Worm (Caenorhabditis elegans) whole organism, early embryonic: ENCODE measurements around the gene fbxb-61.
"Not testable (repeated sequence)": the region's sequence is repeated elsewhere in the genome, so short reads cannot be mapped to it uniquely, and the experiment has no call there.

Experiments
- B0310.2 ChIP-seq: sonication (generic microtip); optimal IDR thresholded peaks from 2 replicates; lab custom pipeline; 2016; ENCODE audit warnings: mild to moderate bottlenecking, missing genetic modification characterization, missing compliant biosample characterization
- F13C5.2 ChIP-seq: sonication (generic microtip); optimal IDR thresholded peaks from 2 replicates; lab custom pipeline; 2017; ENCODE audit warnings: mild to moderate bottlenecking, missing genetic modification characterization, inconsistent platforms, missing compliant biosample characterization
- aly-1 ChIP-seq: sonication (generic microtip); optimal IDR thresholded peaks from 2 replicates; lab custom pipeline; 2016; ENCODE audit warnings: missing genetic modification characterization, missing compliant biosample characterization
- ama-1 ChIP-seq: fragments of 150-350 bp; optimal IDR thresholded peaks from 2 replicates; lab custom pipeline; 2014
- ceh-13 ChIP-seq: fragments of 200-800 bp; sonication (Bioruptor generic); optimal IDR thresholded peaks from 2 replicates; lab custom pipeline; 2018; ENCODE audit warnings: mild to moderate bottlenecking, missing genetic modification characterization, missing compliant biosample characterization
- ceh-36 ChIP-seq: sonication (generic microtip); optimal IDR thresholded peaks from 2 replicates; lab custom pipeline; 2016; ENCODE audit warnings: missing genetic modification characterization, inconsistent platforms, missing compliant biosample characterization
- ets-7 ChIP-seq: sonication (generic microtip); optimal IDR thresholded peaks from 2 replicates; lab custom pipeline; 2016; ENCODE audit warnings: missing genotype, missing genetic modification characterization, missing compliant biosample characterization
- flt-1 ChIP-seq: fragments of 200-800 bp; sonication (Bioruptor generic); IDR thresholded peaks from 2 replicates; pipeline ENCODE4 v1.3.6; 2022; ENCODE audit warnings: missing genetic modification characterization, missing compliant biosample characterization
- hmbx-1 ChIP-seq: sonication (generic microtip); optimal IDR thresholded peaks from 2 replicates; lab custom pipeline; 2016; ENCODE audit warnings: mild to moderate bottlenecking, missing genetic modification characterization, missing compliant biosample characterization
- hmg-4 ChIP-seq: fragments of 200-800 bp; sonication (Bioruptor generic); optimal IDR thresholded peaks from 2 replicates; lab custom pipeline; 2018; ENCODE audit warnings: mild to moderate bottlenecking, missing genetic modification characterization, missing compliant biosample characterization
- hnd-1 ChIP-seq: sonication (generic microtip); optimal IDR thresholded peaks from 2 replicates; lab custom pipeline; 2016; ENCODE audit warnings: missing genetic modification characterization, missing compliant biosample characterization
- pes-1 ChIP-seq: fragments of 200-800 bp; sonication (Bioruptor generic); IDR thresholded peaks from 2 replicates; pipeline ENCODE4 v1.3.6; 2022; ENCODE audit warnings: missing genetic modification reagents, missing genetic modification characterization, missing compliant biosample characterization
- scrt-1 ChIP-seq: fragments of 200-800 bp; sonication (Bioruptor generic); IDR thresholded peaks from 2 replicates; pipeline ENCODE4 v1.3.6; 2022; ENCODE audit warnings: missing genetic modification characterization, missing compliant biosample characterization
- sea-1 ChIP-seq: fragments of 200-800 bp; sonication (Bioruptor generic); conservative IDR thresholded peaks from 2 replicates; pipeline ENCODE4 v1.3.6; 2022; ENCODE audit warnings: missing genetic modification characterization, missing compliant biosample characterization
- tbx-11 ChIP-seq: fragments of 200-800 bp; sonication (Bioruptor generic); IDR thresholded peaks from 2 replicates; pipeline ENCODE4 v1.3.6; 2022; ENCODE audit warnings: missing genetic modification characterization, missing compliant biosample characterization
- tbx-37 ChIP-seq: fragments of 200-800 bp; sonication (Bioruptor generic); conservative IDR thresholded peaks from 2 replicates; pipeline ENCODE4 v1.3.6; 2022; ENCODE audit warnings: missing genetic modification reagents, missing genetic modification characterization, missing compliant biosample characterization
- tra-4 ChIP-seq: sonication (generic microtip); optimal IDR thresholded peaks from 2 replicates; lab custom pipeline; 2017; ENCODE audit warnings: missing genetic modification characterization, missing compliant biosample characterization

The fbxb-61 gene

DNA sequence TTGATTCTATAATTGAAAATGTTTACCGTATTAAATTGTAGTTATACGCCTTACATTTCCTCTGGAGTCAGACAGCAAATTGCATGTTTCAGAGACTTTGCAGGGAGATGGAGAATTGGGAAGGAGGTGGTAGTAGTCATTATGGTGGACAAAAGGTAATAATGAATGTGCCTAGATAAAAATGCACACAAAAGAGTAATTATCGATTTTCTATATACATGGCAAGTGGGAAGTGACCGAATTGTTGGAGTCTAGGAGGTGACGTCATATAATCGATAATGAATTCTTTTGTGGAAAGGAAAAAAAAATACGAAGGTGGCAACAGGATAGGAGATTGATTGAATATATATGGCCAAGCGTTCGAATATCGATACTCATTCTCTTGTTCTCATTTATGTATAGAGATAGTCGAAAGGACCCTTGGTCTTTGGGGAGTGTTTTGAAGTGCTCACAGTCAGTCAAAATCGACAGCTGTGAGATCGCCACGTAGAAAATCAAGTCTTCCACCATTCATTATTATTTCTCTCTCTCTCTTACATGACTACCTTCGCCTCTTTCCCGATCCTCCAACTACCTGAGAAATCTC, at the start of gene fbxb-61, which contains the start of gene fbxb-63:
TSS of gene fbxb-61 (plus strand) at position 536 of the 586 bp plus-strand sequence.
TSS of gene fbxb-63 (minus strand) at position 142 of the 586 bp plus-strand sequence.
- TF ChIP-seq hnd-1 (tag; lab: Kevin White, UChicago) (no peak), sea-1 (GFP tag; lab: Robert Waterston, UW) (no peak), hmbx-1 (tag; lab: Kevin White, UChicago) (no peak)

- TF ChIP-seq ama-1 (lab: Kevin White, UChicago) (no peak), hnd-1 (tag; lab: Kevin White, UChicago) (no peak), B0310.2 (tag; lab: Kevin White, UChicago) (no peak), scrt-1 (GFP tag; lab: Robert Waterston, UW) (no peak), ets-7 (no peak), ceh-13 (GFP tag; lab: Kevin White, UChicago) (no peak), flt-1 (GFP tag; lab: Robert Waterston, UW) (no peak), hmbx-1 (tag; lab: Kevin White, UChicago) (no peak), tbx-37 (no peak), aly-1 (no peak), tra-4 (tag; lab: Kevin White, UChicago) (no peak), ceh-36 (tag; lab: Kevin White, UChicago) (no peak), sea-1 (GFP tag; lab: Robert Waterston, UW) (no peak)
Observed at ce11 chrV:19257653-19258052, 46.3 kb upstream of the fbxb-61 start, which contains the start of gene F21D9.3. Gene F21D9.3 (minus strand): TSS chrV:19257753.

- no peak for TF ChIP-seq hmg-4 (GFP tag; lab: Kevin White, UChicago)
- TF ChIP-seq tra-4 (tag; lab: Kevin White, UChicago) = no peak
- TF ChIP-seq F13C5.2 = no peak
- TF ChIP-seq aly-1 = no peak
- TF ChIP-seq tbx-37 = no peak
Observed at ce11 chrV:19259403-19259802, 44.5 kb upstream of the fbxb-61 start.

DNA sequence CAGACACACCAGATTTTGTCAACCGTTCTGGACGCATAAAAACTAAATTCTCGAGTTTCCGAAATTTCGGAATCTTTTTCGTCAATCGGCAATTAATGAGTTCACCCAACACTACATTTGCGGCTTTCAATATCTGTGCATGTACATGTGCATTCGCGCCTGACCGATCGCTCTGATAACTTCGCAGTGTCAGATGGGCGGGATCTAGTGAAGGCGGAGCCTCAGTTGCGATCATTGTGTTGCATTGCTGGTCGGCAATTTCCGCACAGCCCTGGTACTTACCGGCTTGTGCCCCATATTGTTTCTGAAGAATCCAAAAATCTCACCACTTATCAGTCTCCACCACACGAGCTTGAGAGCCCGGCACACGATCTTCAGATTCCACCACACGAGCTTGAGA, 43.2 kb upstream of the fbxb-61 start:
- no peak for TF ChIP-seq sea-1 (GFP tag; lab: Robert Waterston, UW)

DNA sequence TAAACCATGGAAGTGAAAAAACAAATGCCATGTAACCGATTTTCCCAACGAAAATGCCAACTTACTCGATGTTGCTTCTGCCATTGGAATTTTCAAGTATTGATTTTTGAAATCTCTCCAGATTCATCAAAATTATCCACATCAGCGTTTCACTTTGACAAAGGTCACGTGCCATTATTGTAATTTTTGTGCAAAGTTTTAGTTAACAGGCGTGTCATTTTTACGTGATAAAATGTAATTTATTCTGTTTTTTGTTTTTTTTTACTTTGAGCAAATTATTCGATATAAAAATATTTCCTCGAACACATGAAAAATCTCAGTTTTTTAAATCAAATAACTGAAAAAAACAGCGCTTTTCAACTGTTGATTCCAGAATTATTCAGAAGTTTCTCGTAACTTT, 41.6 kb upstream of the fbxb-61 start, which contains the start of gene F21D9.2:
TSS of gene F21D9.2 (minus strand) at position 101 of the 400 bp plus-strand sequence.
- TF ChIP-seq B0310.2 (tag; lab: Kevin White, UChicago) = no peak
- TF ChIP-seq tra-4 (tag; lab: Kevin White, UChicago) = no peak
- no peak for TF ChIP-seq tbx-11 (GFP tag; lab: Robert Waterston, UW)
- no peak for TF ChIP-seq hmbx-1 (tag; lab: Kevin White, UChicago)
- no peak for TF ChIP-seq flt-1 (GFP tag; lab: Robert Waterston, UW)

ce11 chrV:19264148-19264547, 39.8 kb upstream of the fbxb-61 start, which contains the start of gene F21D9.1:
Gene F21D9.1 (plus strand): TSS chrV:19264448.
- TF ChIP-seq sea-1 (GFP tag; lab: Robert Waterston, UW); ets-7; hnd-1 (tag; lab: Kevin White, UChicago): not testable (repeated sequence)

ce11 chrV:19276354-19276753, 27.6 kb upstream of the fbxb-61 start:
- TF ChIP-seq tra-4 (tag; lab: Kevin White, UChicago) (no peak), tbx-11 (GFP tag; lab: Robert Waterston, UW) (no peak), aly-1 (no peak), ceh-36 (tag; lab: Kevin White, UChicago) (no peak), flt-1 (GFP tag; lab: Robert Waterston, UW) (no peak), scrt-1 (GFP tag; lab: Robert Waterston, UW) (no peak), B0310.2 (tag; lab: Kevin White, UChicago) (no peak), ceh-13 (GFP tag; lab: Kevin White, UChicago) (no peak), hmg-4 (GFP tag; lab: Kevin White, UChicago) (no peak), ama-1 (lab: Kevin White, UChicago) (no peak), ets-7 (no peak), hmbx-1 (tag; lab: Kevin White, UChicago) (no peak), tbx-37 (no peak), hnd-1 (tag; lab: Kevin White, UChicago) (no peak)

DNA sequence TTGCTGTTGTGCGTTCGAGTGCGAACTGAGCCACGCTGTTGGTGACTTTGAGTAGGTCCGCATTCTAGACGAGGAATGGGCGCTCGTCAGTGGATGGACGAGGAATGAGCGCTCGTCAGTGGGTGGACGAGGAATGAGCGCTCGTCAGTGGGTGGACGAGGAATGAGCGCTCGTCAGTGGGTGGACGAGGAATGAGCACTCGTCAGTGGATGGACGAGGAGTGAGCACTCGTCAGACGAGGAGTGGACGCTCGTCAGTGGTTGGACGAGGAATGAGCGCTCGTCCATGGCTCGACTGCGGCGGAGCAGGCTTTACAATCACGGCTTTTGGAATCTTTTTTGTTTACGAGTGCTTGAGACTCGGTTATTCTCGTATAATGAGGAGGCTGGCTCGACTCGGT, 25.4 kb upstream of the fbxb-61 start:
- no peak for TF ChIP-seq hmbx-1 (tag; lab: Kevin White, UChicago)
- no peak for TF ChIP-seq F13C5.2
- TF ChIP-seq tbx-37 = no peak
- TF ChIP-seq ceh-13 (GFP tag; lab: Kevin White, UChicago) = no peak
- no peak for TF ChIP-seq hnd-1 (tag; lab: Kevin White, UChicago)
- TF ChIP-seq hmg-4 (GFP tag; lab: Kevin White, UChicago) = no peak
- TF ChIP-seq ceh-36 (tag; lab: Kevin White, UChicago) = no peak
- no peak for TF ChIP-seq ama-1 (lab: Kevin White, UChicago)
- no peak for TF ChIP-seq tbx-11 (GFP tag; lab: Robert Waterston, UW)
- no peak for TF ChIP-seq pes-1 (GFP tag; lab: Robert Waterston, UW)
- TF ChIP-seq B0310.2 (tag; lab: Kevin White, UChicago) = no peak
- no peak for TF ChIP-seq flt-1 (GFP tag; lab: Robert Waterston, UW)
- no peak for TF ChIP-seq sea-1 (GFP tag; lab: Robert Waterston, UW)
- TF ChIP-seq ets-7 = no peak
- TF ChIP-seq tra-4 (tag; lab: Kevin White, UChicago) = no peak
- TF ChIP-seq aly-1 = no peak
- no peak for TF ChIP-seq scrt-1 (GFP tag; lab: Robert Waterston, UW)
